Fruit fly (Drosophila melanogaster) whole organism, prepupa: ENCODE results near the gene Hs2st.
A peak's percentile ranks its signal among the peaks of the same experiment; 100 is the strongest.

ENCODE experiments used
- CG10631 ChIP-seq: fragments of 200-800 bp; sonication (Bioruptor generic); optimal IDR thresholded peaks from 2 replicates; lab custom pipeline; 2016; ENCODE audit warnings: missing biosample characterization, missing genetic modification characterization
- CG10669 ChIP-seq: fragments of 200-800 bp; sonication (Bioruptor generic); optimal IDR thresholded peaks from 3 replicates; lab custom pipeline; 2018; ENCODE audit warnings: missing biosample characterization, mild to moderate bottlenecking, missing genetic modification characterization, moderate library complexity
- CG11294 ChIP-seq: fragments of 200-800 bp; sonication (Bioruptor generic); IDR thresholded peaks from 2 replicates; pipeline ENCODE4 v1.3.6; 2022; ENCODE audit warnings: missing biosample characterization, missing genetic modification characterization
- CG11762 ChIP-seq: fragments of 200-800 bp; sonication (Bioruptor generic); optimal IDR thresholded peaks from 3 replicates; lab custom pipeline; 2016; ENCODE audit warnings: missing biosample characterization, missing genetic modification characterization; ENCODE audit not compliant: insufficient read depth
- CG15336 ChIP-seq: fragments of 200-800 bp; sonication (Bioruptor generic); IDR thresholded peaks from 2 replicates; pipeline ENCODE4 v1.3.6; 2022; ENCODE audit warnings: missing biosample characterization, missing genetic modification characterization
- CG1621 ChIP-seq: fragments of 200-800 bp; sonication (Bioruptor generic); optimal IDR thresholded peaks from 3 replicates; lab custom pipeline; 2018; ENCODE audit warnings: missing biosample characterization, mild to moderate bottlenecking, missing genetic modification characterization
- CG16779 ChIP-seq: fragments of 200-800 bp; sonication (Bioruptor generic); optimal IDR thresholded peaks from 3 replicates; lab custom pipeline; 2017; ENCODE audit warnings: missing biosample characterization, mild to moderate bottlenecking, missing genetic modification characterization
- CG31627 ChIP-seq: fragments of 200-800 bp; sonication (Bioruptor generic); optimal IDR thresholded peaks from 3 replicates; lab custom pipeline; 2016; ENCODE audit warnings: missing biosample characterization, missing genetic modification characterization
- CG32006 ChIP-seq: fragments of 200-800 bp; sonication (Bioruptor generic); optimal IDR thresholded peaks from 3 replicates; lab custom pipeline; 2017; ENCODE audit warnings: missing biosample characterization, mild to moderate bottlenecking, missing genetic modification characterization
- CG3919 ChIP-seq: fragments of 200-800 bp; sonication (Bioruptor generic); optimal IDR thresholded peaks from 3 replicates; lab custom pipeline; 2016; ENCODE audit warnings: missing biosample characterization, missing genetic modification characterization
- CG4318 ChIP-seq: fragments of 200-800 bp; sonication (Bioruptor generic); optimal IDR thresholded peaks from 3 replicates; lab custom pipeline; 2017; ENCODE audit warnings: missing biosample characterization, mild to moderate bottlenecking, missing genetic modification characterization
- CG6163 ChIP-seq: fragments of 200-800 bp; sonication (Bioruptor generic); IDR thresholded peaks from 3 replicates; pipeline ENCODE4 v1.3.6; 2022; ENCODE audit warnings: missing biosample characterization, missing genetic modification characterization
- CG6276 ChIP-seq: fragments of 200-800 bp; sonication (Bioruptor generic); optimal IDR thresholded peaks from 2 replicates; lab custom pipeline; 2017; ENCODE audit warnings: missing biosample characterization, mild to moderate bottlenecking, missing genetic modification characterization
- CG6792 ChIP-seq: fragments of 200-800 bp; sonication (Bioruptor generic); optimal IDR thresholded peaks from 3 replicates; lab custom pipeline; 2016; ENCODE audit warnings: missing biosample characterization, missing genetic modification characterization
- CG8119 ChIP-seq: fragments of 200-800 bp; sonication (Bioruptor generic); IDR thresholded peaks from 3 replicates; pipeline ENCODE4 v1.3.6; 2022; ENCODE audit warnings: missing biosample characterization, missing genetic modification characterization
- CG9139 ChIP-seq: fragments of 200-800 bp; sonication (Bioruptor generic); optimal IDR thresholded peaks from 3 replicates; lab custom pipeline; 2017; ENCODE audit warnings: missing biosample characterization, mild to moderate bottlenecking, missing genetic modification characterization
- Eip75B ChIP-seq: fragments of 200-800 bp; sonication (Bioruptor generic); optimal IDR thresholded peaks from 3 replicates; lab custom pipeline; 2016; ENCODE audit warnings: missing biosample characterization, missing genetic modification characterization
- Eip78C ChIP-seq: fragments of 200-800 bp; sonication (Bioruptor generic); peaks from one replicate; lab custom pipeline; 2016; ENCODE audit warnings: missing biosample characterization, missing genetic modification characterization
- Ets21C ChIP-seq: fragments of 200-800 bp; sonication (Bioruptor generic); optimal IDR thresholded peaks from 3 replicates; lab custom pipeline; 2016; ENCODE audit warnings: missing biosample characterization, missing genetic modification characterization
- Ets96B ChIP-seq: fragments of 200-800 bp; optimal IDR thresholded peaks from 2 replicates; lab custom pipeline; 2019; ENCODE audit warnings: missing biosample characterization, mild to moderate bottlenecking, missing genetic modification characterization, moderate library complexity
- Gug ChIP-seq: fragments of 200-800 bp; sonication (Bioruptor generic); IDR thresholded peaks from 2 replicates; pipeline ENCODE4 v1.3.6; 2022; ENCODE audit warnings: missing biosample characterization, missing genetic modification characterization
- Hr39 ChIP-seq: fragments of 200-800 bp; sonication (Bioruptor generic); optimal IDR thresholded peaks from 2 replicates; lab custom pipeline; 2016; ENCODE audit warnings: missing biosample characterization, missing genetic modification characterization
- Hr4 ChIP-seq: fragments of 200-800 bp; sonication (Bioruptor generic); optimal IDR thresholded peaks from 3 replicates; lab custom pipeline; 2016; ENCODE audit warnings: missing biosample characterization, missing genetic modification characterization
- Lpt ChIP-seq: fragments of 200-800 bp; sonication (Bioruptor generic); optimal IDR thresholded peaks from 3 replicates; lab custom pipeline; 2016; ENCODE audit warnings: missing biosample characterization, missing genetic modification characterization
- OdsH ChIP-seq: fragments of 200-800 bp; sonication (Bioruptor generic); optimal IDR thresholded peaks from 3 replicates; lab custom pipeline; 2016; ENCODE audit warnings: missing biosample characterization, missing genetic modification characterization
- Sox14 ChIP-seq: fragments of 200-800 bp; sonication (Bioruptor generic); optimal IDR thresholded peaks from 3 replicates; lab custom pipeline; 2016; ENCODE audit warnings: missing biosample characterization, missing genetic modification characterization
- achi ChIP-seq: fragments of 200-800 bp; sonication (Bioruptor generic); optimal IDR thresholded peaks from 3 replicates; lab custom pipeline; 2016; ENCODE audit warnings: missing biosample characterization, missing genetic modification characterization
- acj6 ChIP-seq: fragments of 200-800 bp; sonication (Bioruptor generic); optimal IDR thresholded peaks from 3 replicates; lab custom pipeline; 2016; ENCODE audit warnings: missing biosample characterization, missing genetic modification characterization
- cyc ChIP-seq: fragments of 200-800 bp; sonication (Bioruptor generic); optimal IDR thresholded peaks from 3 replicates; lab custom pipeline; 2016; ENCODE audit warnings: missing biosample characterization, missing genetic modification characterization
- dac ChIP-seq: fragments of 200-800 bp; sonication (Bioruptor generic); optimal IDR thresholded peaks from 2 replicates; lab custom pipeline; 2017; ENCODE audit warnings: missing biosample characterization, mild to moderate bottlenecking, missing genetic modification characterization
- dsx ChIP-seq: fragments of 200-800 bp; optimal IDR thresholded peaks from 3 replicates; lab custom pipeline; 2019; ENCODE audit warnings: missing biosample characterization, mild to moderate bottlenecking, missing genetic modification characterization, moderate library complexity; ENCODE audit not compliant: poor library complexity, severe bottlenecking
- eg ChIP-seq: fragments of 200-800 bp; sonication (Bioruptor generic); IDR thresholded peaks from 3 replicates; pipeline ENCODE4 v1.3.6; 2022; ENCODE audit warnings: missing biosample characterization, missing genetic modification characterization
- esn ChIP-seq: fragments of 200-800 bp; sonication (Bioruptor generic); optimal IDR thresholded peaks from 2 replicates; lab custom pipeline; 2016; ENCODE audit warnings: missing biosample characterization, mild to moderate bottlenecking, missing genetic modification characterization, moderate library complexity
- fd85E ChIP-seq: fragments of 200-800 bp; sonication (Bioruptor generic); optimal IDR thresholded peaks from 3 replicates; lab custom pipeline; 2016; ENCODE audit warnings: missing biosample characterization, missing genetic modification characterization
- fkh ChIP-seq: fragments of 200-800 bp; sonication (Bioruptor generic); optimal IDR thresholded peaks from 3 replicates; lab custom pipeline; 2017; ENCODE audit warnings: missing biosample characterization, mild to moderate bottlenecking, missing genetic modification characterization, moderate library complexity
- lz ChIP-seq: fragments of 200-800 bp; sonication (Bioruptor generic); optimal IDR thresholded peaks from 3 replicates; lab custom pipeline; 2016; ENCODE audit warnings: missing biosample characterization, missing genetic modification characterization
- net ChIP-seq: fragments of 200-800 bp; sonication (Bioruptor generic); optimal IDR thresholded peaks from 3 replicates; lab custom pipeline; 2016; ENCODE audit warnings: missing biosample characterization, missing genetic modification characterization
- pdm3 ChIP-seq: fragments of 200-800 bp; sonication (Bioruptor generic); optimal IDR thresholded peaks from 3 replicates; lab custom pipeline; 2016; ENCODE audit warnings: missing biosample characterization, missing genetic modification characterization
- salr ChIP-seq, 2 experiments: fragments of 200-800 bp; sonication (Bioruptor generic); optimal IDR thresholded peaks; 3 replicates each; lab custom pipeline; 2016 to 2018; ENCODE audit warnings: missing biosample characterization in 2 of 2, missing genetic modification characterization in 2 of 2, mild to moderate bottlenecking in 1 of 2
- ss ChIP-seq, 2 experiments: fragments of 200-800 bp; sonication (Bioruptor generic); optimal IDR thresholded peaks; 2 replicates in 1 of 2; 3 replicates in 1 of 2; lab custom pipeline; 2017 to 2018; ENCODE audit warnings: mild to moderate bottlenecking in 2 of 2, missing biosample characterization in 2 of 2, missing genetic modification characterization in 2 of 2, moderate library complexity in 1 of 2
- topi ChIP-seq: fragments of 200-800 bp; sonication (Bioruptor generic); optimal IDR thresholded peaks from 3 replicates; lab custom pipeline; 2016; ENCODE audit warnings: missing biosample characterization, missing genetic modification characterization
- vri ChIP-seq: fragments of 200-800 bp; sonication (Bioruptor generic); optimal IDR thresholded peaks from 3 replicates; lab custom pipeline; 2016; ENCODE audit warnings: missing biosample characterization, mild to moderate bottlenecking, missing genetic modification characterization

Gene Hs2st

DNA sequence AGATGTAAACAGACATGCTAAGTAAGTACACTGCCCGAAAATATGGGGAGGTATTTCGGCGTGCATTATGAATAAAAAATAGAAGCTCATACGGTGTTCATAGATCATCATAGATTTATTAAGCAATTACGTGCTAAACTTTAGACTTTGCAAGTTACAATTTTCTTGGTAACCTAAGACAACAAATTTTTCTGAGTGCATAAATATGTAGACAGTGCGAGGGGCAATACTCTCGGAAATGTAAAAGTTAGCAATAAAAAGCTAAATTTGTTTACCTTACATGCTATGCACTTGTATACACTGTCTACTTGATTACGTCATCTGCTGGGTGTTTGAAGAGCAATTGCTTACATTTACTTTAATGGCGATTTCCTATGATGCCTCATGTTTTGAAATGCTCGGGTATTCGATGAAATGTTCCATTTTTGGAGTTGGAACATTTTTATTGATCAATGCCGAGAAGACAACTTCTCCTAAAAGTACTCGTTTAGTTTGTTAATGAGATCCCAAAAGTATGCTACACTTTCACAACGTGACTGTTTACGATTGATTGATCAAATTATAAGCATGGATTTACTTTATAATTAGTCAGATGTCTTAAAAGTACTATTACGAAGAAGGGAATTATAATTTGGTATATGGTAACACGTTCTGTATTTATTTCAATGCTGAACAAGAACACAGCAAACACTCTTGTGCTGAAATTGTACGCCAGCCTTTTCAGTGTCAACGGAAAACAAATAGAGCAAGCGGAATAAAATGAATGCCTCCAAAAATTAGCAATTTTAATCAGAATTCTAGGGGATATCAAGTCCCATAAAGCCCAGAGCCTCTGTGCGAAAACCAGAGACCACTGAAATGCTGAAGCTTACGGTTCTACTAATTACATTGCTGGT lies 27.7 kb downstream of the Hs2st start, which contains the start of gene Lectin-galC1:
Lectin-galC1 (plus strand) TSS at position 846 of the 896 bp plus-strand sequence.
- TF ChIP-seq cyc (GFP tag; lab: Kevin White, UChicago) (no peak), dsx (no peak), Hr4 (peak; percentile 80), Sox14 (GFP tag; lab: Kevin White, UChicago) (peak; percentile 50), eg (GFP tag; lab: Robert Waterston, UW) (peak; percentile 88; the same call in 2 of the 3 replicates), salr (GFP tag; optimal IDR thresholded peaks at IDR 0.05; lab: Kevin White, UChicago) (peak in 1 of 2 experiments; percentile 33), topi (GFP tag; lab: Kevin White, UChicago) (peak; percentile 4), CG10631 (GFP tag; lab: Kevin White, UChicago) (peak; percentile 33), CG8119 (GFP tag; lab: Robert Waterston, UW) (peak; percentile 74; the same call in 2 of the 3 replicates), Eip75B (GFP tag; lab: Kevin White, UChicago) (peak; percentile 37), dac (peak; percentile 32), lz (GFP tag; lab: Kevin White, UChicago) (peak; percentile 30), Hr39 (GFP tag; lab: Kevin White, UChicago) (peak; percentile 28), CG31627 (peak; percentile 36), OdsH (GFP tag; lab: Kevin White, UChicago) (peak; percentile 78), CG11762 (GFP tag; lab: Kevin White, UChicago) (peak; percentile 35), Gug (GFP tag; lab: Robert Waterston, UW) (peak; percentile 66), acj6 (GFP tag; lab: Kevin White, UChicago) (peak; percentile 49), Eip78C (GFP tag; lab: Kevin White, UChicago) (peak; percentile 76), CG15336 (GFP tag; lab: Robert Waterston, UW) (peak; percentile 85), vri (GFP tag; lab: Kevin White, UChicago) (no peak), Ets96B (no peak), CG6792 (GFP tag; lab: Kevin White, UChicago) (peak; percentile 12), CG10669 (GFP tag; lab: Kevin White, UChicago) (peak; percentile 4), achi (peak; percentile 72), CG4318 (GFP tag; lab: Kevin White, UChicago) (peak; percentile 49), CG1621 (tag; lab: Kevin White, UChicago) (no peak), CG6163 (GFP tag; lab: Robert Waterston, UW) (peak; percentile 79), CG16779 (tag; lab: Kevin White, UChicago) (peak; percentile 42), CG3919 (GFP tag; lab: Kevin White, UChicago) (peak; percentile 65), CG9139 (GFP tag; lab: Kevin White, UChicago) (no peak), CG6276 (GFP tag; lab: Kevin White, UChicago) (peak; percentile 61), ss (GFP tag; optimal IDR thresholded peaks at IDR 0.05; lab: Kevin White, UChicago) (no peak), fkh (GFP tag; lab: Kevin White, UChicago) (peak; percentile 77), esn (peak; percentile 21), Lpt (GFP tag; lab: Kevin White, UChicago) (peak; percentile 66), net (GFP tag; lab: Kevin White, UChicago) (peak; percentile 75), Ets21C (GFP tag; lab: Kevin White, UChicago) (no peak), CG32006 (GFP tag; lab: Kevin White, UChicago) (peak; percentile 82), fd85E (GFP tag; lab: Kevin White, UChicago) (no peak), pdm3 (GFP tag; lab: Kevin White, UChicago) (peak; percentile 61), CG11294 (GFP tag; lab: Robert Waterston, UW) (peak; percentile 84)
